Worm (Caenorhabditis elegans) whole organism, L4/young adult: ENCODE results near the gene Y113G7A.16.

Experiments
- W03F9.2 ChIP-seq: fragments of 150-350 bp; optimal IDR thresholded peaks from 2 replicates; lab custom pipeline; 2014; ENCODE audit warnings: missing biosample characterization, missing genetic modification characterization
- him-1 ChIP-seq: sonication (generic microtip); optimal IDR thresholded peaks from 2 replicates; lab custom pipeline; 2016; ENCODE audit warnings: missing genotype, missing genetic modification reagents, missing genetic modification characterization, missing compliant biosample characterization

DNA sequence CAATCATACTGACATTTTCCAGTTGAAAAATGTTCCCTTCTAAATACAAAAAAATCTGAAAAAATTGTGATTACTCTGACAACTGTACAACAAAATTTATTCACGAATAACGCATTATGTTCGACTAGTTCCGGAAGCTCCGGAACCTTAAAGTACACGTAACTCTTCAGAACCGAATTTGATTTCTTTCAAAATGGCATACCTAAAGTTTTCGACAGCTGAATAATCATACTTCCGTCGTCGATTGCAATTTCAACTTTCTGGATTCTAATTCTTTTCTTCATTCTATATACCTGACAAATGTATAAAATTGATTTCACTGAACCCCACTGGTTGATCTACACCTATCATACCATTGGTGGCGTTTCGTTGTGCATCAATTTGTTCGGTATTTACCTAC lies 49.7 kb upstream of the Y113G7A.16 start, which contains the start of gene sri-67:
- TF ChIP-seq him-1 (no peak), W03F9.2 (tag; lab: Kevin White, UChicago) (no peak)
